Fruit fly (Drosophila melanogaster): ENCODE measurements around the gene Faf2.

DNA sequence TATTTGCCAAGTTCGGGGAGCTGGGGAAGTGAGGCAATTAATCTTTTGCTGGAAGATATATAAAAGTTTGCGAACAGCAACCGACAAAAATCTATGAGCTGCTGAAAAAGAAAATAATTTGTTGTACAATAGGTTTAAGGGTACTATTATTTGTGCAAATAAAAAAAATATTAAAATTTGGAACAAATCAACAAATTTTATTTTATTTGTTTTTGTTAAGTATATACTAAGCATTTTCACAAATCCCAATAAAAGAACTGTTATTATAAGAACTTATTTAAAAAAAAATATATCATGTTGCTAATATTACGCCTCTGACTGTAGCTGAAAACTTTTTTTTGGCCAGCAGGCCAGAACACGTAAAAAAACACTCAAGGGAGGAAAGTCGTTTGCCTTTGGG, 50.4 kb downstream of the Faf2 start:
- no peak for TF ChIP-seq Bteb2 (GFP tag; optimal IDR thresholded peaks at IDR 0.05)
- no peak for TF ChIP-seq hb (GFP tag; IDR thresholded peaks at IDR 0.05; ENCODE audit: partially characterized antibody)
- TF ChIP-seq chm (GFP tag; IDR thresholded peaks at IDR 0.05) = no peak
- TF ChIP-seq zfh2 (GFP tag; optimal IDR thresholded peaks at IDR 0.05) = no peak
- no peak for TF ChIP-seq ttk (GFP tag; IDR thresholded peaks at IDR 0.05)
- TF ChIP-seq CG17186 (GFP tag; optimal IDR thresholded peaks at IDR 0.05) = no peak
- no peak for TF ChIP-seq unc-4 (GFP tag; IDR thresholded peaks at IDR 0.05; ENCODE audit: partially characterized antibody)
- no peak for TF ChIP-seq Nf-YB (GFP tag; optimal IDR thresholded peaks at IDR 0.05)
- TF ChIP-seq CTCF (GFP tag; optimal IDR thresholded peaks at IDR 0.05) = no peak
- no peak for TF ChIP-seq bab2 (GFP tag; optimal IDR thresholded peaks at IDR 0.05)
- no peak for TF ChIP-seq CG17328 (GFP tag; IDR thresholded peaks at IDR 0.05)
